Worm (Caenorhabditis elegans) whole organism, L4/young adult: Measurements from ENCODE around the gene srsx-13.

Experiments
- W03F9.2 ChIP-seq: fragments of 150-350 bp; optimal IDR thresholded peaks from 2 replicates; lab custom pipeline; 2014; ENCODE audit warnings: missing biosample characterization, missing genetic modification characterization
- dao-5 ChIP-seq: sonication (generic microtip); optimal IDR thresholded peaks from 2 replicates; lab custom pipeline; 2016; ENCODE audit warnings: missing genotype, missing genetic modification characterization, moderate library complexity, missing compliant biosample characterization
- him-1 ChIP-seq: sonication (generic microtip); optimal IDR thresholded peaks from 2 replicates; lab custom pipeline; 2016; ENCODE audit warnings: missing genotype, missing genetic modification reagents, missing genetic modification characterization, missing compliant biosample characterization

Gene srsx-13

ce11 chrV:4987097-4987496, 4.1 kb upstream of the srsx-13 start, which contains the start of gene ncx-8:
Gene ncx-8, minus strand, starts transcription at chrV:4987197.
- TF ChIP-seq W03F9.2 (tag; lab: Kevin White, UChicago) (no peak), him-1 (tag; lab: Kevin White, UChicago) (no peak), dao-5 (tag; lab: Kevin White, UChicago) (no peak)

DNA sequence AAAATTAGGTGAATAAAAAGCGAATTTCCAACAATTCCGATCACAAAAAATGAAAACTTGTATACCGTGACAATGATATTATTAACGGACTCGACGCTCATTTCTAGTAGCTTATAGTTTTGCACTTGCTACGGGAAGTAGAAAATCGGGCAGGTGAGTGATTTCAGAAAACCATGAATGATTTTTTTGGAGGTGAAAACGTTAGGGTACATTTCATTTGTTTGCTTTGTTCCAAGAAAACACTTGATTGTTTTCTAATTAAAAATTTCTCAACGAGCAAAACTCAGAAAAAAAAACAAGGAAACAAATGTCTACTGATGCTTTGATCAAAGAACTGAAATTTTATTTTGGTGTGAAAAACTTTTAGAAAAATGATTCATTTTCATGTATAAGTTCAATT, 2.1 kb downstream of the srsx-13 start, which contains the start of gene srsx-12:
Gene srsx-12, minus strand, starts transcription at position 101 of the 400 bp plus-strand sequence.
- TF ChIP-seq dao-5 (tag; lab: Kevin White, UChicago) = no peak

ce11 chrV:4980094-4980493, 2.9 kb downstream of the srsx-13 start:
- TF ChIP-seq dao-5 (tag; lab: Kevin White, UChicago) = no peak
- no peak for TF ChIP-seq him-1 (tag; lab: Kevin White, UChicago)
- TF ChIP-seq W03F9.2 (tag; lab: Kevin White, UChicago) = no peak

ce11 chrV:4979060-4979459, 3.9 kb downstream of the srsx-13 start, which contains the start of gene srsx-11:
Gene srsx-11, minus strand, starts transcription at chrV:4979160.
- TF ChIP-seq him-1 (tag; lab: Kevin White, UChicago) (no peak), W03F9.2 (tag; lab: Kevin White, UChicago) (no peak), dao-5 (tag; lab: Kevin White, UChicago) (no peak)

ce11 chrV:4977539-4977938, 5.5 kb downstream of the srsx-13 start:
- TF ChIP-seq W03F9.2 (tag; lab: Kevin White, UChicago) (no peak), dao-5 (tag; lab: Kevin White, UChicago) (no peak), him-1 (tag; lab: Kevin White, UChicago) (no peak)

ce11 chrV:4975140-4975539, 7.9 kb downstream of the srsx-13 start, which contains the start of gene F26G5.1:
Gene F26G5.1, plus strand, starts transcription at chrV:4975478.
- TF ChIP-seq dao-5 (tag; lab: Kevin White, UChicago) (no peak), him-1 (tag; lab: Kevin White, UChicago) (no peak), W03F9.2 (tag; lab: Kevin White, UChicago) (no peak)

DNA sequence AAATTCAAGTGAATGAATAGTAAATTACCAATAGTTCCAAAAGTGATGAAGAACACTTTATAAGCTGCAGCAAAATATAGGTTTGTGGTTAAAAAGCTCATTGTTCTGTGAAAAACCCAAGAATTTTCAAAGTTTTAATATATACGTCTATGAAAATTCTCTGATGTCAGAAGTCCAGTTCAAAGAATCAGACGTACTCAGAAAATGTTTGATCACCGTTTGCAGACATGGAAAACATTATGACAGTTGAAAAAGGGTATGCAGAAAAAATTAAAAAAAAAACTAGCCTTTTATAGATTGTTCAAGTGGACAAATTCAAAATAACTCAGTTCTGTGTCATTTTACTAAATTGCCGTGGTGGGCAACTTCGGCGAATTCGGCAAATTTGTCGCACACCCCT, 8.3 kb downstream of the srsx-13 start, which contains the start of gene srsx-10:
Gene srsx-10, minus strand, starts transcription at position 101 of the 400 bp plus-strand sequence.
- TF ChIP-seq dao-5 (tag; lab: Kevin White, UChicago) (no peak), him-1 (tag; lab: Kevin White, UChicago) (no peak), W03F9.2 (tag; lab: Kevin White, UChicago) (no peak)

DNA sequence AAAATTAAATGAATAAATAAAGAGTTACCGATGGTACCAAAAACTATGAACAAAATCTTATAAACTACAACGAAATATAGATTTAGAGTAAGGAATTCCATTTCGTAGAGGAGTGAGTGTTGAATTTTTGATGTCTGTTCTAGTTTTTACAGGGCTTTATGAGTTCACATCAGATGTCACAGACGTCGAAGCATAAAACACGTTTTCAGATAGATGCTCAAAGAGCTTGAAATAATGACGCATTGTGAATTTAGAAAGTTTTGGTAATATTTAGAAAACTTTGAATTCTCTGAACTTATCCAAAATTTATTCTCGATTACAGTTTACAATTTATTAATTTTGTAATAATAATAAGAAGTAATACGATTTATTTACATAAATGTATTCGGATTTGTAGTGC, 10.0 kb downstream of the srsx-13 start, which contains the start of gene srsx-9:
Gene srsx-9, minus strand, starts transcription at position 101 of the 400 bp plus-strand sequence.
- TF ChIP-seq dao-5 (tag; lab: Kevin White, UChicago) (no peak), W03F9.2 (tag; lab: Kevin White, UChicago) (no peak), him-1 (tag; lab: Kevin White, UChicago) (no peak)

DNA sequence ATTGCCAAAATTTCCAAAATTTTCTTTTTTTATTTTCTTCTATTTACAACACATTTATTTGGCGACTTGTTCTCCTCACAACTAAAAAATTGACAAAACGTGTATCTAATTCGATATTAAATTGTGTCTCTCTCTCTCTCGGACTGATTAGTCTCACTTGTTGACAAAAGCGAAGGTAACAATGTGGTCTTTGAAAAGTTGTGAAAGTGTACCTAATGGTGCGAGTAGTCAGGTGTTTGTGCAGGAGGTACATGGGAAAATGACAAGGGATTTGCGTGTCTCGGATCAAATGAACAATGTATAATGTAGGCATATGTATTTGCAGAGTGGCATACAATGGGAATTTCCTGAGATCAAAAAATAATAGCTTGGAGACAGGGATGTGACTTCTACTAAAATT, 13.5 kb downstream of the srsx-13 start:
- TF ChIP-seq him-1 (tag; lab: Kevin White, UChicago) = no peak
- TF ChIP-seq W03F9.2 (tag; lab: Kevin White, UChicago) = no peak
- no peak for TF ChIP-seq dao-5 (tag; lab: Kevin White, UChicago)

DNA sequence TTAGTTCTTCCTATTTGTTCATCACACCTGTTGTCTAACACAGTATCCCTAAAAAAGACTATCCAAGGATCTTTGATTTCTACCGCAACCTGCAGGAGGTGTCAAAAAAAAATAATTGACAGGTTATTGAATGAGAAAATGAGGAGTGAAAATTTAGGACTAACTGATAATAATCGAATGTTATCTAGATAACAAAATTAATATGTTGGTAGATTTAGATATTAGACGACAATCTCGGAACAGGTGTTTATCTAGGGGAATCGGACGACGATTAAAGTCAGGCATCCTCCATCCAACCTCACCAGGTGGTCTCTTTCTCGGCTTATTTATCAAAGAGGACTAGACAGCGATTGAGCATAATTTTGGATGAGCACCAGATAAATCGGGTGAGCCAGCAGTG, 14.2 kb downstream of the srsx-13 start:
- no peak for TF ChIP-seq dao-5 (tag; lab: Kevin White, UChicago)
- TF ChIP-seq him-1 (tag; lab: Kevin White, UChicago) = no peak
- TF ChIP-seq W03F9.2 (tag; lab: Kevin White, UChicago) = no peak

- TF ChIP-seq him-1 (tag; lab: Kevin White, UChicago) (no peak), dao-5 (tag; lab: Kevin White, UChicago) (no peak), W03F9.2 (tag; lab: Kevin White, UChicago) (no peak)
Observed at ce11 chrV:4967238-4967637, 15.8 kb downstream of the srsx-13 start.

DNA sequence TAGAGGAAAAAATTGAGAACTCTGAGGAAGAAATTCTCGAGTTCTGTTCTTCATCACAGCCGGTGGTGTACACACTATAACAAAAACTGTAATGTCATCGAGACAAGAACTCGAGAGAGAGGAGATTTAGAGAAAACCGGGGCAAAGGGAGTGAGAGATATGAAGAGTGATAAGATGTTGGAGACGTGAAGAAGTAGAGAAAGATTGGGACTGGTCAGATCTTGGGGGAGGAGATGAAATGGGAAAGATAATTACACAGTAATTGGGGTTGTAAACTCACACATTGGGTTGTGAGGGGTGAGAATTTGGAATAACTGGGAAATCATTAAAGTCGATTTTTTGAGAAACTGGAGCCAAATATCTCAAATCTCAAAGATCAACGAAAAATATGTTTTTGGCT, 17.2 kb downstream of the srsx-13 start:
- TF ChIP-seq dao-5 (tag; lab: Kevin White, UChicago) (no peak), him-1 (tag; lab: Kevin White, UChicago) (no peak), W03F9.2 (tag; lab: Kevin White, UChicago) (no peak)

- TF ChIP-seq him-1 (tag; lab: Kevin White, UChicago) = no peak
- TF ChIP-seq dao-5 (tag; lab: Kevin White, UChicago) = no peak
- TF ChIP-seq W03F9.2 (tag; lab: Kevin White, UChicago) = no peak
Observed at ce11 chrV:4964671-4965420, 18.1 kb downstream of the srsx-13 start.
